Fruit fly (Drosophila melanogaster) whole organism, embryonic: Measurements from ENCODE around the gene Pp1-13C.

Experiments used
- Asciz ChIP-seq: fragments of 200-800 bp; sonication (Bioruptor generic); optimal IDR thresholded peaks from 2 replicates; lab custom pipeline; 2017; ENCODE audit warnings: missing biosample characterization, mild to moderate bottlenecking, missing genetic modification characterization, missing genetic modification reagents
- CG10147 ChIP-seq: fragments of 200-800 bp; sonication (Bioruptor generic); optimal IDR thresholded peaks from 2 replicates; lab custom pipeline; 2019; ENCODE audit warnings: missing biosample characterization, mild to moderate bottlenecking, missing genetic modification characterization, moderate library complexity
- CG1024 ChIP-seq: fragments of 200-800 bp; sonication (Bioruptor generic); IDR thresholded peaks from 2 replicates; pipeline ENCODE4 v1.3.6; 2022; ENCODE audit warnings: missing biosample characterization, missing genetic modification characterization
- CG10274 ChIP-seq: fragments of 200-800 bp; sonication (Bioruptor generic); optimal IDR thresholded peaks from 3 replicates; lab custom pipeline; 2017; ENCODE audit warnings: missing biosample characterization, mild to moderate bottlenecking, missing genetic modification characterization
- CG10366 ChIP-seq: fragments of 200-800 bp; sonication (Bioruptor generic); IDR thresholded peaks from 2 replicates; pipeline ENCODE4 v1.3.6; 2022; ENCODE audit warnings: missing biosample characterization, missing genetic modification characterization
- CG11695 ChIP-seq: fragments of 200-800 bp; sonication (Bioruptor generic); IDR thresholded peaks from 3 replicates; pipeline ENCODE4 v1.3.6; 2022; ENCODE audit warnings: missing biosample characterization, missing genetic modification characterization
- CG12104 ChIP-seq: fragments of 200-800 bp; sonication (Bioruptor generic); optimal IDR thresholded peaks from 3 replicates; lab custom pipeline; 2016; ENCODE audit warnings: missing biosample characterization, missing genetic modification characterization
- CG12299 ChIP-seq: fragments of 200-800 bp; sonication (Bioruptor generic); optimal IDR thresholded peaks from 2 replicates; lab custom pipeline; 2018; ENCODE audit warnings: missing biosample characterization, mild to moderate bottlenecking, missing genetic modification characterization
- CG14014 ChIP-seq: fragments of 200-800 bp; sonication (Bioruptor generic); IDR thresholded peaks from 2 replicates; pipeline ENCODE4 v1.3.6; 2022; ENCODE audit warnings: missing biosample characterization, missing genetic modification characterization
- CG14441 ChIP-seq: fragments of 200-800 bp; sonication (Bioruptor generic); IDR thresholded peaks from 2 replicates; pipeline ENCODE4 v1.3.6; 2022; ENCODE audit warnings: missing biosample characterization, missing genetic modification characterization
- CG17361 ChIP-seq: fragments of 200-800 bp; sonication (Bioruptor generic); IDR thresholded peaks from 3 replicates; pipeline ENCODE4 v1.3.6; 2022; ENCODE audit warnings: missing biosample characterization, missing genetic modification characterization
- CG17385 ChIP-seq: fragments of 200-800 bp; sonication (Bioruptor generic); optimal IDR thresholded peaks from 3 replicates; lab custom pipeline; 2018; ENCODE audit warnings: missing biosample characterization, mild to moderate bottlenecking, missing genetic modification characterization
- CG18599 ChIP-seq: fragments of 200-800 bp; sonication (Bioruptor generic); optimal IDR thresholded peaks from 3 replicates; lab custom pipeline; 2017; ENCODE audit warnings: missing biosample characterization, missing genetic modification characterization, mild to moderate bottlenecking, moderate library complexity, missing genetic modification reagents
- CG2202 ChIP-seq: fragments of 200-800 bp; sonication (Bioruptor generic); optimal IDR thresholded peaks from 2 replicates; lab custom pipeline; 2018; ENCODE audit warnings: missing biosample characterization, mild to moderate bottlenecking, missing genetic modification characterization
- CG30403 ChIP-seq: fragments of 200-800 bp; sonication (Bioruptor generic); optimal IDR thresholded peaks from 3 replicates; lab custom pipeline; 2016; ENCODE audit warnings: missing biosample characterization, missing genetic modification characterization
- CG7556 ChIP-seq: fragments of 200-800 bp; sonication (Bioruptor generic); optimal IDR thresholded peaks from 2 replicates; lab custom pipeline; 2017; ENCODE audit warnings: missing biosample characterization, mild to moderate bottlenecking, missing genetic modification characterization
- CG7839 ChIP-seq: fragments of 200-800 bp; sonication (Bioruptor generic); optimal IDR thresholded peaks from 3 replicates; lab custom pipeline; 2018; ENCODE audit warnings: missing biosample characterization, mild to moderate bottlenecking, missing genetic modification characterization, moderate library complexity
- CG8388 ChIP-seq: fragments of 200-800 bp; sonication (Bioruptor generic); optimal IDR thresholded peaks from 2 replicates; lab custom pipeline; 2019; ENCODE audit warnings: missing biosample characterization, mild to moderate bottlenecking, missing genetic modification characterization, moderate library complexity
- CG9817 ChIP-seq: fragments of 200-800 bp; sonication (Bioruptor generic); optimal IDR thresholded peaks from 2 replicates; lab custom pipeline; 2018; ENCODE audit warnings: missing biosample characterization, mild to moderate bottlenecking, missing genetic modification characterization, moderate library complexity
- Dad ChIP-seq: fragments of 200-800 bp; sonication (Bioruptor generic); optimal IDR thresholded peaks from 3 replicates; lab custom pipeline; 2016; ENCODE audit warnings: missing biosample characterization, missing genetic modification characterization
- Eip74EF ChIP-seq, 2 experiments: fragments of 200-800 bp in 1 of 2; fragments of >200 bp in 1 of 2; sonication (Bioruptor generic) in 1 of 2; optimal IDR thresholded peaks; 2 replicates each; lab custom pipeline; 2017 to 2019; ENCODE audit warnings: missing biosample characterization in 2 of 2, missing genetic modification characterization in 2 of 2, mild to moderate bottlenecking in 1 of 2, moderate library complexity in 1 of 2
- Gug ChIP-seq: fragments of 200-800 bp; sonication (Bioruptor generic); IDR thresholded peaks from 4 replicates; pipeline ENCODE4 v1.3.6; 2022; ENCODE audit warnings: missing biosample characterization, missing genetic modification characterization
- HmgZ ChIP-seq: fragments of 200-800 bp; sonication (Bioruptor generic); optimal IDR thresholded peaks from 2 replicates; lab custom pipeline; 2018; ENCODE audit warnings: missing biosample characterization, mild to moderate bottlenecking, missing genetic modification characterization
- Hr78 ChIP-seq, 2 experiments: fragments of 200-800 bp in 1 of 2; fragments of >200 bp in 1 of 2; sonication (Bioruptor generic) in 1 of 2; optimal IDR thresholded peaks; 2 replicates each; lab custom pipeline; 2017 to 2019; ENCODE audit warnings: missing biosample characterization in 2 of 2, missing genetic modification characterization in 2 of 2, mild to moderate bottlenecking in 1 of 2, moderate library complexity in 1 of 2
- NFAT ChIP-seq: fragments of 200-800 bp; sonication (Bioruptor generic); IDR thresholded peaks from 2 replicates; pipeline ENCODE4 v1.3.6; 2022; ENCODE audit warnings: missing biosample characterization, missing genetic modification characterization
- Sox102F ChIP-seq: fragments of 200-800 bp; sonication (Bioruptor generic); optimal IDR thresholded peaks from 2 replicates; lab custom pipeline; 2018; ENCODE audit warnings: missing biosample characterization, mild to moderate bottlenecking, missing genetic modification characterization, moderate library complexity
- bigmax ChIP-seq: fragments of 200-800 bp; sonication (Bioruptor generic); optimal IDR thresholded peaks from 2 replicates; lab custom pipeline; 2018; ENCODE audit warnings: missing biosample characterization, mild to moderate bottlenecking, missing genetic modification characterization
- bsh ChIP-seq, 2 experiments: fragments of 200-800 bp; sonication (Bioruptor generic); optimal IDR thresholded peaks; 2 replicates each; lab custom pipeline; 2017 to 2018; ENCODE audit warnings: mild to moderate bottlenecking in 2 of 2, missing biosample characterization in 2 of 2, missing genetic modification characterization in 2 of 2, moderate library complexity in 1 of 2
- btn ChIP-seq: fragments of 200-800 bp; sonication (Bioruptor generic); optimal IDR thresholded peaks from 2 replicates; lab custom pipeline; 2016; ENCODE audit warnings: missing biosample characterization, missing genetic modification characterization
- caup ChIP-seq: fragments of 200-800 bp; sonication (Bioruptor generic); optimal IDR thresholded peaks from 3 replicates; lab custom pipeline; 2017; ENCODE audit warnings: missing biosample characterization, mild to moderate bottlenecking, missing genetic modification characterization, moderate library complexity; ENCODE audit not compliant: severe bottlenecking
- cg ChIP-seq: fragments of 200-800 bp; sonication (Bioruptor generic); optimal IDR thresholded peaks from 3 replicates; lab custom pipeline; 2019; ENCODE audit warnings: missing biosample characterization, mild to moderate bottlenecking, missing genetic modification characterization, moderate library complexity
- ci ChIP-seq: fragments of 200-800 bp; sonication (Bioruptor generic); IDR thresholded peaks from 3 replicates; pipeline ENCODE4 v1.3.6; 2022; ENCODE audit warnings: missing biosample characterization, missing genetic modification characterization
- dmrt99B ChIP-seq: fragments of 200-800 bp; sonication (Bioruptor generic); optimal IDR thresholded peaks from 2 replicates; lab custom pipeline; 2018; ENCODE audit warnings: missing biosample characterization, mild to moderate bottlenecking, missing genetic modification characterization, moderate library complexity
- ewg ChIP-seq: fragments of 200-800 bp; sonication (Bioruptor generic); optimal IDR thresholded peaks from 3 replicates; lab custom pipeline; 2017; ENCODE audit warnings: mild to moderate bottlenecking, missing biosample characterization, missing genetic modification reagents, missing genetic modification characterization
- eyg ChIP-seq: fragments of 200-800 bp; sonication (Bioruptor generic); optimal IDR thresholded peaks from 3 replicates; lab custom pipeline; 2016; ENCODE audit warnings: missing biosample characterization, missing genetic modification characterization
- fd96Cb ChIP-seq: fragments of 200-800 bp; sonication (Bioruptor generic); optimal IDR thresholded peaks from 2 replicates; lab custom pipeline; 2018; ENCODE audit warnings: missing biosample characterization, mild to moderate bottlenecking, missing genetic modification characterization, moderate library complexity
- nmo ChIP-seq: fragments of 200-800 bp; sonication (Bioruptor generic); optimal IDR thresholded peaks from 2 replicates; lab custom pipeline; 2018; ENCODE audit warnings: missing biosample characterization, mild to moderate bottlenecking, missing genetic modification characterization, moderate library complexity
- org-1 ChIP-seq: fragments of 200-800 bp; sonication (Bioruptor generic); optimal IDR thresholded peaks from 2 replicates; lab custom pipeline; 2017; ENCODE audit warnings: missing biosample characterization, missing genetic modification characterization
- prd ChIP-seq, 3 experiments: fragments of >200 bp in 2 of 3; fragments of 200-800 bp in 1 of 3; sonication (Bioruptor generic) in 1 of 3; optimal IDR thresholded peaks in 2 of 3; IDR thresholded peaks in 1 of 3; 2 replicates in 2 of 3; 3 replicates in 1 of 3; pipeline versions ENCODE4 v1.3.6 to Lab custom; 2017 to 2022; ENCODE audit warnings: missing biosample characterization in 1 of 3, missing genetic modification characterization in 1 of 3
- stc ChIP-seq: fragments of 200-800 bp; sonication (Bioruptor generic); IDR thresholded peaks from 2 replicates; pipeline ENCODE4 v1.3.6; 2022; ENCODE audit warnings: missing biosample characterization, missing genetic modification characterization
- wek ChIP-seq: fragments of 200-800 bp; sonication (Bioruptor generic); optimal IDR thresholded peaks from 3 replicates; lab custom pipeline; 2018; ENCODE audit warnings: missing biosample characterization, mild to moderate bottlenecking, missing genetic modification characterization, moderate library complexity
- wor ChIP-seq: fragments of 200-800 bp; sonication (Bioruptor generic); IDR thresholded peaks from 2 replicates; pipeline ENCODE4 v1.3.6; 2022; ENCODE audit warnings: missing biosample characterization, missing genetic modification characterization

The Pp1-13C gene

DNA sequence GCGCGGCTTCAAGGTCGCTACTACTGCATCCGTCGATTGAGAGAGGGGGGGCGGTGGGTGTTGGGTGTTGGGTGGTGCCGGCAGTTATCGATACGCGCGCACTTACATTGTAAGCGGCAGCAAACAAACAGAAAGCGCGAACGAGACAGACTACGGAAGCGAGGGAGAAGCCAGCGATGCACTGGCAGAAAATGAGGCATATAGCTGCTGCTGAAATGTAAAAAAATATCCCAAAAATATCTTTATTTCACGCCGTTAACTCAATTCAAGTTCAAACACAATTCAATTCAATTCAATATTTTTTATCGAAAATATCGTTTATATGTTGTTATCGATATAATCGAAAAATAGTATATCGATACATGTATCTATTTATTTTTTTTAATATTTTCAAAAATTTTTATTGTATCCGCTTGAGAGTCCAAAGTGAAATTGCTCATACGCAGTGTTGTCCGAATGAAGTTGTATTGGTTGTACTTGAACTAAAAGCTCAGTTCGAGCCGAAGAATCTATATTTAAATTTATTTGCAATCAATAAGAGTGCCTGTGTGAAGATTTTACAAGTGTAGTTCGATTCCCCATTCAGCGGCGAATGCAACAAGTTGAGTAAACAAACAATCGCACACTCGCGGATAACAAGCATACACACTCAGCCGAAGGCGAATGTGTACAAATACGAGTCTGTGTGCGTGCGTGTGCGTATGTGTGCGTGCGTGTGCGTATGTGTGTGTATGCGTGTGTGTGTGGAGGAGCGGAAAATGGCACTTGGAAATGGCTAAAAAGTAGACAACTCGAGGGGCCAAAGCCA, 48.6 kb downstream of the Pp1-13C start (continued):
- TF ChIP-seq CG9817 (tag; lab: Kevin White, UChicago) (peak; percentile 12), bigmax (no peak), CG17385 (GFP tag; lab: Kevin White, UChicago) (peak; percentile 4), btn (GFP tag; lab: Kevin White, UChicago) (no peak), HmgZ (tag; lab: Kevin White, UChicago) (no peak), Hr78 (GFP tag; optimal IDR thresholded peaks at IDR 0.05; lab: Kevin White, UChicago) (no peak), CG8388 (GFP tag; lab: Kevin White, UChicago) (peak; percentile 12), CG11695 (0 out of 3 replicates have a peak, but pooled peaks have one; percentile 26), CG7839 (tag; lab: Kevin White, UChicago) (peak; percentile 45), CG10366 (GFP tag; lab: Robert Waterston, UW) (peak; percentile 14; the same call in 1 of the 2 replicates), ewg (GFP tag; lab: Kevin White, UChicago) (peak; percentile 24), CG1024 (GFP tag; lab: Robert Waterston, UW) (no peak), ci (GFP tag; lab: Robert Waterston, UW) (0 out of 3 replicates have a peak, but pooled peaks have one; percentile 24), wek (GFP tag; lab: Kevin White, UChicago) (no peak), CG30403 (GFP tag; lab: Kevin White, UChicago) (peak; percentile 54), prd (optimal IDR thresholded peaks at IDR 0.05; lab: Kevin White, UChicago) (no peak), prd (GFP tag; IDR thresholded peaks at IDR 0.05; lab: Robert Waterston, UW) (peak; percentile 20; the same call in 1 of the 3 replicates), CG2202 (tag; lab: Kevin White, UChicago) (no peak), Sox102F (GFP tag; lab: Kevin White, UChicago) (peak; percentile 53), CG7556 (GFP tag; lab: Kevin White, UChicago) (peak; percentile 58), nmo (GFP tag; lab: Kevin White, UChicago) (peak; percentile 42), cg (GFP tag; lab: Kevin White, UChicago) (peak; percentile 37), CG14441 (GFP tag; lab: Robert Waterston, UW) (peak; percentile 50), Eip74EF (GFP tag; optimal IDR thresholded peaks at IDR 0.05; lab: Kevin White, UChicago) (peak in 1 of 2 experiments; percentile 95), dmrt99B (tag; lab: Kevin White, UChicago) (peak; percentile 68), NFAT (GFP tag; lab: Robert Waterston, UW) (no peak), org-1 (peak; percentile 35), CG12104 (GFP tag; lab: Kevin White, UChicago) (peak; percentile 9), CG14014 (0 out of 2 replicates have a peak, but pooled peaks have one; percentile 19), CG12299 (tag; lab: Kevin White, UChicago) (no peak), bsh (GFP tag; optimal IDR thresholded peaks at IDR 0.05; lab: Kevin White, UChicago) (peak in 1 of 2 experiments; percentile 16), Gug (GFP tag; lab: Robert Waterston, UW) (0 out of 4 replicates have a peak, but pooled peaks have one; percentile 10), CG18599 (no peak), Asciz (GFP tag; lab: Kevin White, UChicago) (peak; percentile 44), caup (GFP tag; lab: Kevin White, UChicago) (no peak), stc (GFP tag; lab: Robert Waterston, UW) (peak; percentile 49; the same call in 1 of the 2 replicates), wor (GFP tag; lab: Robert Waterston, UW) (peak; percentile 38; the same call in 1 of the 2 replicates), CG10274 (GFP tag; lab: Kevin White, UChicago) (no peak), CG17361 (GFP tag; lab: Robert Waterston, UW) (peak; percentile 64), Dad (no peak), eyg (no peak), CG10147 (peak; percentile 10), fd96Cb (tag; lab: Kevin White, UChicago) (peak; percentile 37)
